Worm (Caenorhabditis elegans) whole organism, young adult: Measurements from ENCODE around the gene C29E4.17.

Experiments
- B0035.1 ChIP-seq: sonication (generic microtip); optimal IDR thresholded peaks from 2 replicates; lab custom pipeline; 2016; ENCODE audit warnings: missing genetic modification characterization, mild to moderate bottlenecking, missing compliant biosample characterization, missing genotype, missing genetic modification reagents
- F10E7.11 ChIP-seq: sonication (generic microtip); optimal IDR thresholded peaks from 2 replicates; lab custom pipeline; 2017; ENCODE audit warnings: mild to moderate bottlenecking, missing genetic modification characterization, moderate library complexity, missing compliant biosample characterization
- ama-1 ChIP-seq, 3 experiments: fragments of 150-350 bp in 1 of 3; sonication (generic microtip) in 2 of 3; optimal IDR thresholded peaks; 2 replicates each; lab custom pipeline; 2014 to 2018; ENCODE audit warnings: missing biosample characterization in 2 of 3, missing genetic modification characterization in 2 of 3, missing genetic modification reagents in 2 of 3
- chd-7 ChIP-seq: sonication (generic microtip); optimal IDR thresholded peaks from 2 replicates; lab custom pipeline; 2016; ENCODE audit warnings: mild to moderate bottlenecking, missing genetic modification characterization, moderate library complexity, missing compliant biosample characterization
- lsy-27 ChIP-seq: sonication (generic microtip); optimal IDR thresholded peaks from 2 replicates; lab custom pipeline; 2017; ENCODE audit warnings: missing genetic modification characterization, mild to moderate bottlenecking, missing compliant biosample characterization, antibody characterized with exemption, missing genotype, borderline replicate concordance; ENCODE audit not compliant: insufficient read depth
- snpc-4 ChIP-seq, 5 experiments: fragments of 150-350 bp in 1 of 5; sonication (generic microtip) in 4 of 5; optimal IDR thresholded peaks; 2 replicates each; lab custom pipeline; 2014 to 2018; ENCODE audit warnings: missing genetic modification characterization in 5 of 5, missing biosample characterization in 3 of 5, antibody characterized with exemption in 2 of 5, mild to moderate bottlenecking in 2 of 5, missing compliant biosample characterization in 2 of 5, missing genotype in 2 of 5, moderate library complexity in 2 of 5, missing genetic modification reagents in 1 of 5
- unc-62 ChIP-seq: fragments of 150-350 bp; optimal IDR thresholded peaks from 2 replicates; lab custom pipeline; 2014; ENCODE audit warnings: missing biosample characterization, missing genetic modification reagents, missing genetic modification characterization
- ztf-6 ChIP-seq: fragments of 200-800 bp; sonication (Bioruptor generic); IDR thresholded peaks from 2 replicates; pipeline ENCODE4 v1.3.6; 2022; ENCODE audit warnings: missing genetic modification reagents, missing genetic modification characterization, missing compliant biosample characterization

DNA sequence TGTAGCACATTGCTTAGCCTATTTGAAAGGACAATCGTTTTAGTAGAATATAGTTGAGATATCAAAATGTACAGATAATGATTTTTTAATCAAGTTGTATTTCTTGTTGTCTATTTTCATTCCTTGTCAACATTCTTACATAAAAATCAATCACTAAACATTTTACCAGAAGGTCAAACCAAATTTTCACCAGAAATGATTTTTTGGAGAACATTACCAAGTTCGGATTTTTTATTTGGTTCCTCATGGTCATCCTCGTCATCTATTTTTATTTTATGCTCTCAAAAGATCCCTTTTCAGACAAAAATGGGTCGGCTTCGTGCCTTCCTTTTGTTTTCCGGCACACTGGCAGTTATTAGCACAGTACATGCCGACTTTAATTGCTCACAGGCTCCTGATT, 48.8 kb upstream of the C29E4.17 start, which contains the start of gene tyr-1:
- TF ChIP-seq lsy-27 (tag; lab: Kevin White, UChicago) = no peak
- no peak for TF ChIP-seq F10E7.11
- no peak for TF ChIP-seq ztf-6 (GFP tag; lab: Robert Waterston, UW)
- no peak for TF ChIP-seq B0035.1
- no peak for TF ChIP-seq snpc-4 (GFP tag; optimal IDR thresholded peaks at IDR 0.05; lab: Kevin White, UChicago)
- no peak for TF ChIP-seq snpc-4 (tag; optimal IDR thresholded peaks at IDR 0.05; lab: Kevin White, UChicago)
- no peak for TF ChIP-seq ama-1 (optimal IDR thresholded peaks at IDR 0.05; lab: Kevin White, UChicago)
- TF ChIP-seq ama-1 (GFP tag; optimal IDR thresholded peaks at IDR 0.05; lab: Kevin White, UChicago) = no peak
- no peak for TF ChIP-seq chd-7 (tag; lab: Kevin White, UChicago)
- TF ChIP-seq unc-62 = no peak
